Worm (Caenorhabditis elegans) whole organism, early embryonic: ENCODE data around the gene fut-2.
A peak's percentile ranks its signal among the peaks of the same experiment; 100 is the strongest.

ENCODE experiments used
- B0310.2 ChIP-seq: sonication (generic microtip); optimal IDR thresholded peaks from 2 replicates; lab custom pipeline; 2016; ENCODE audit warnings: mild to moderate bottlenecking, missing genetic modification characterization, missing compliant biosample characterization
- F13C5.2 ChIP-seq: sonication (generic microtip); optimal IDR thresholded peaks from 2 replicates; lab custom pipeline; 2017; ENCODE audit warnings: mild to moderate bottlenecking, missing genetic modification characterization, inconsistent platforms, missing compliant biosample characterization
- ama-1 ChIP-seq: fragments of 150-350 bp; optimal IDR thresholded peaks from 2 replicates; lab custom pipeline; 2014
- ceh-13 ChIP-seq: fragments of 200-800 bp; sonication (Bioruptor generic); optimal IDR thresholded peaks from 2 replicates; lab custom pipeline; 2018; ENCODE audit warnings: mild to moderate bottlenecking, missing genetic modification characterization, missing compliant biosample characterization
- ceh-36 ChIP-seq: sonication (generic microtip); optimal IDR thresholded peaks from 2 replicates; lab custom pipeline; 2016; ENCODE audit warnings: missing genetic modification characterization, inconsistent platforms, missing compliant biosample characterization
- flt-1 ChIP-seq: fragments of 200-800 bp; sonication (Bioruptor generic); IDR thresholded peaks from 2 replicates; pipeline ENCODE4 v1.3.6; 2022; ENCODE audit warnings: missing genetic modification characterization, missing compliant biosample characterization
- hmbx-1 ChIP-seq: sonication (generic microtip); optimal IDR thresholded peaks from 2 replicates; lab custom pipeline; 2016; ENCODE audit warnings: mild to moderate bottlenecking, missing genetic modification characterization, missing compliant biosample characterization
- hmg-4 ChIP-seq: fragments of 200-800 bp; sonication (Bioruptor generic); optimal IDR thresholded peaks from 2 replicates; lab custom pipeline; 2018; ENCODE audit warnings: mild to moderate bottlenecking, missing genetic modification characterization, missing compliant biosample characterization
- scrt-1 ChIP-seq: fragments of 200-800 bp; sonication (Bioruptor generic); IDR thresholded peaks from 2 replicates; pipeline ENCODE4 v1.3.6; 2022; ENCODE audit warnings: missing genetic modification characterization, missing compliant biosample characterization

DNA sequence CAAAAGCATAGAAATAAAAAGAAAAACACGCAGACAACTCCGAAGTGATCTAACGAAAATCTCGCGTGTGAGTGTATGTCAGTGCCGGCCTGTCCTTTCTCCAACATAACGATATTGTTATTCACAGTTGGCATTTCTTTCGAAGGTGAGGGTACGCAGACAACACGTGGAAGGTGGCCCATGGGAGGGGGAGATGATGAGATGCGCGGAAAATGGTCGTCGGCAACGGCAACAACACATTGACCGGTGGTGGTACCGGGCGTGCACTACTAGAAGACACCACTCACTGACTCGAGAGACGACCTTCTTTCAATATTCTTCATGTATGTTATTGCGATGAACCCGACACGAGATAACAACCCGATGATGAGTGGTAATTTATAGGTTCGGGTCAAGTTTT, 30.7 kb downstream of the fut-2 start:
- TF ChIP-seq F13C5.2 (no peak), hmg-4 (GFP tag; lab: Kevin White, UChicago) (peak; percentile 35), ama-1 (no peak), B0310.2 (no peak), ceh-36 (tag; lab: Kevin White, UChicago) (no peak), ceh-13 (GFP tag; lab: Kevin White, UChicago) (no peak), scrt-1 (no peak), hmbx-1 (tag; lab: Kevin White, UChicago) (no peak), flt-1 (GFP tag; lab: Robert Waterston, UW) (no peak)
